Fruit fly (Drosophila melanogaster) whole organism, adult: Measurements from ENCODE around the gene SLIRP2.

Source experiments
- CG11617 ChIP-seq: fragments of 200-800 bp; sonication (Bioruptor generic); optimal IDR thresholded peaks from 2 replicates; lab custom pipeline; 2017; ENCODE audit warnings: mild to moderate bottlenecking, missing biosample characterization, missing genetic modification reagents, missing genetic modification characterization
- CG12768 ChIP-seq: fragments of 200-800 bp; sonication (Bioruptor generic); optimal IDR thresholded peaks from 2 replicates; lab custom pipeline; 2017; ENCODE audit warnings: missing biosample characterization, missing genetic modification characterization, mild to moderate bottlenecking, moderate library complexity, missing genetic modification reagents
- CG14711 ChIP-seq: fragments of 200-800 bp; sonication (Bioruptor generic); optimal IDR thresholded peaks from 2 replicates; lab custom pipeline; 2018; ENCODE audit warnings: missing biosample characterization, mild to moderate bottlenecking, missing genetic modification characterization, moderate library complexity
- CG1620 ChIP-seq: fragments of 200-800 bp; sonication (Bioruptor generic); optimal IDR thresholded peaks from 2 replicates; lab custom pipeline; 2016; ENCODE audit warnings: missing biosample characterization, missing genetic modification characterization
- CG33017 ChIP-seq: fragments of 200-800 bp; sonication (Bioruptor generic); optimal IDR thresholded peaks from 2 replicates; lab custom pipeline; 2018; ENCODE audit warnings: missing biosample characterization, mild to moderate bottlenecking, missing genetic modification characterization, moderate library complexity
- CG5204 ChIP-seq: fragments of 200-800 bp; sonication (Bioruptor generic); optimal IDR thresholded peaks from 2 replicates; lab custom pipeline; 2016; ENCODE audit warnings: missing biosample characterization, missing genetic modification characterization
- CG7045 ChIP-seq: fragments of 200-800 bp; sonication (Bioruptor generic); optimal IDR thresholded peaks from 2 replicates; lab custom pipeline; 2017; ENCODE audit warnings: missing biosample characterization, mild to moderate bottlenecking, missing genetic modification characterization
- CG7101 ChIP-seq: fragments of 200-800 bp; sonication (Bioruptor generic); optimal IDR thresholded peaks from 2 replicates; lab custom pipeline; 2018; ENCODE audit warnings: missing biosample characterization, mild to moderate bottlenecking, missing genetic modification characterization, moderate library complexity
- Clk ChIP-seq: fragments of 200-800 bp; sonication (Bioruptor generic); optimal IDR thresholded peaks from 2 replicates; lab custom pipeline; 2017; ENCODE audit warnings: missing biosample characterization, missing genetic modification characterization
- Crg-1 ChIP-seq: fragments of 200-800 bp; sonication (Bioruptor generic); optimal IDR thresholded peaks from 2 replicates; lab custom pipeline; 2016; ENCODE audit warnings: missing biosample characterization, missing genetic modification characterization
- Hr96 ChIP-seq: fragments of 200-800 bp; sonication (Bioruptor generic); optimal IDR thresholded peaks from 2 replicates; lab custom pipeline; 2016; ENCODE audit warnings: missing biosample characterization, missing genetic modification characterization
- Mnt ChIP-seq: fragments of 200-800 bp; sonication (Bioruptor generic); optimal IDR thresholded peaks from 2 replicates; lab custom pipeline; 2016; ENCODE audit warnings: missing biosample characterization, mild to moderate bottlenecking, missing genetic modification characterization
- bab1 ChIP-seq: fragments of 200-800 bp; sonication (Bioruptor generic); optimal IDR thresholded peaks from 3 replicates; lab custom pipeline; 2019; ENCODE audit warnings: missing biosample characterization, mild to moderate bottlenecking, missing genetic modification characterization, moderate library complexity
- cic ChIP-seq: fragments of 200-800 bp; sonication (Bioruptor generic); optimal IDR thresholded peaks from 2 replicates; lab custom pipeline; 2017; ENCODE audit warnings: missing biosample characterization, mild to moderate bottlenecking, missing genetic modification characterization, moderate library complexity
- cnc ChIP-seq, 2 experiments: fragments of >200 bp; optimal IDR thresholded peaks; 2 replicates each; lab custom pipeline; 2017
- kay ChIP-seq: fragments of 200-800 bp; sonication (Bioruptor generic); peaks from one replicate; lab custom pipeline; 2016; ENCODE audit warnings: missing biosample characterization, missing genetic modification characterization, borderline replicate concordance
- ovo ChIP-seq: fragments of 200-800 bp; sonication (Bioruptor generic); optimal IDR thresholded peaks from 2 replicates; lab custom pipeline; 2016; ENCODE audit warnings: missing biosample characterization, missing genetic modification characterization
- pad ChIP-seq: fragments of 200-800 bp; sonication (Bioruptor generic); optimal IDR thresholded peaks from 3 replicates; lab custom pipeline; 2017; ENCODE audit warnings: missing biosample characterization, missing genetic modification characterization, mild to moderate bottlenecking, moderate library complexity, missing genetic modification reagents
- tj ChIP-seq: fragments of 200-800 bp; sonication (Bioruptor generic); optimal IDR thresholded peaks from 3 replicates; lab custom pipeline; 2017; ENCODE audit warnings: missing biosample characterization, mild to moderate bottlenecking, missing genetic modification characterization, moderate library complexity
- toe ChIP-seq: fragments of 200-800 bp; sonication (Bioruptor generic); optimal IDR thresholded peaks from 2 replicates; lab custom pipeline; 2016; ENCODE audit warnings: missing biosample characterization, missing genetic modification characterization

Gene SLIRP2

DNA sequence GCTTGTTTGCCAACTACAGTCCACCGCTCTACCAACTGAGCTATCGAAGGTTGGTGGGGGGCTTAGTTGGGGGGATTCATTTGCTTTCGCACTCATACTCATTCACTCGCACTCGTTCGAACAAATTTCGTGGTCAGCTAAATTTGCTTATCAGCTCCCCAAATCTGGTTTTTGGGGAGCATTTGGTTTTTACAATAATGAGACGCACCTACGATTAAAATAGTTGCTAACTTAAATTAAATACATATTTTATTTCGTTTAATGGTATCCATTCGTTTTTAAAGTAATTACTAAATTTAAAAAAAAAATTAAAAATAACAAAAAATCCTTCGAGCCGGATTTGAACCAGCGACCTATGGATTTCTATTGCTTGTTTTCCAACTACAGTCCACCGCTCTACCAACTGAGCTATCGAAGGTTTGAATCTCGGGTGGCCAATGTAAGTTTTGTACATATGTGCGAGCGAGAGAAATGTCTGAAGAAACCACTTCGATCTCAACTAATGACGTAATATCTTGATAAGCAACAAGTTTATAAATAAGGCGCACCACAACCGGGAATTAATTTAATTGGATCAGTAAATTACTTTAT, 8.4 kb upstream of the SLIRP2 start:
- TF ChIP-seq CG1620 (GFP tag; lab: Kevin White, UChicago): no peak
- no peak for TF ChIP-seq pad (GFP tag; lab: Kevin White, UChicago)
- no peak for TF ChIP-seq Mnt (GFP tag; lab: Kevin White, UChicago)
- TF ChIP-seq cnc (optimal IDR thresholded peaks at IDR 0.05; lab: Kevin White, UChicago): no peak
- TF ChIP-seq kay: peak; percentile 79
- no peak for TF ChIP-seq CG11617 (GFP tag; lab: Kevin White, UChicago)
- TF ChIP-seq bab1: peak; percentile 10
- TF ChIP-seq tj (GFP tag; lab: Kevin White, UChicago): peak; percentile 90
- TF ChIP-seq cic (GFP tag; lab: Kevin White, UChicago): no peak
- no peak for TF ChIP-seq Hr96 (GFP tag; lab: Kevin White, UChicago)
- no peak for TF ChIP-seq CG7045 (GFP tag; lab: Kevin White, UChicago)
- TF ChIP-seq CG5204 (GFP tag; lab: Kevin White, UChicago): no peak
- no peak for TF ChIP-seq CG33017 (tag; lab: Kevin White, UChicago)
- no peak for TF ChIP-seq toe (GFP tag; lab: Kevin White, UChicago)
- no peak for TF ChIP-seq ovo (GFP tag; lab: Kevin White, UChicago)
- TF ChIP-seq CG12768 (GFP tag; lab: Kevin White, UChicago): no peak
- TF ChIP-seq Clk: no peak
- no peak for TF ChIP-seq CG7101 (tag; lab: Kevin White, UChicago)
- no peak for TF ChIP-seq Crg-1 (GFP tag; lab: Kevin White, UChicago)
- no peak for TF ChIP-seq CG14711 (tag; lab: Kevin White, UChicago)

- no peak for TF ChIP-seq CG1620 (GFP tag; lab: Kevin White, UChicago)
- TF ChIP-seq CG7045 (GFP tag; lab: Kevin White, UChicago): no peak
- TF ChIP-seq CG5204 (GFP tag; lab: Kevin White, UChicago): no peak
- no peak for TF ChIP-seq CG11617 (GFP tag; lab: Kevin White, UChicago)
Measured at dm6 chr3R:8645580-8646220, 5.2 kb upstream of the SLIRP2 start, which contains the start of gene Cyp313b1. Cyp313b1 (minus strand) TSS chr3R:8645650.

DNA sequence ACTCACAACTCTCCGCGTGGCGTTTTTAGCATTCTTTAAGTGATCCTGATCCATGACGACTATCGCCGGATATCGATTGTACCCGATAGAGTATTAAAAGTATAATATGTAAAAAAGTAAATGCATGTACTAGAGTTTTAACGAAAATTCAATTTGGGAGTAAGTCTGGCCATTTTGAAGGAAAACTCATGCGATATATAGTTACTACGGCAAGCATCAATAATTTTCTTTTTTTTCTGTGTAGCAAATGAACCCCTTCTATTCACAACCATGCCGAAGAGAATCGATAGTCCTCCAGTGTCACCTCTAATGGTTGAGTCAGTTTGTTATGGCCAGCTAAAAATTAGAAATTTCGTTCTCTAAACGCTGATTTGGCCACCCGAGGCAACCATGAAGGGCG, 1.8 kb downstream of the SLIRP2 start, which contains the start of the genes Sys1 and Dhod:
Sys1 (plus strand) TSS at position 91 of the 400 bp plus-strand sequence.
Dhod (minus strand) TSS at position 186 of the 400 bp plus-strand sequence.
- peak; percentile 71 for TF ChIP-seq CG12768 (GFP tag; lab: Kevin White, UChicago)
- TF ChIP-seq CG5204 (GFP tag; lab: Kevin White, UChicago): no peak
- TF ChIP-seq toe (GFP tag; lab: Kevin White, UChicago): peak; percentile 84
- TF ChIP-seq pad (GFP tag; lab: Kevin White, UChicago): peak; percentile 47
- TF ChIP-seq CG7101 (tag; lab: Kevin White, UChicago): peak; percentile 74
- TF ChIP-seq CG11617 (GFP tag; lab: Kevin White, UChicago): peak; percentile 75
- no peak for TF ChIP-seq kay
- TF ChIP-seq Crg-1 (GFP tag; lab: Kevin White, UChicago): peak; percentile 79
- TF ChIP-seq ovo (GFP tag; lab: Kevin White, UChicago): peak; percentile 19
- TF ChIP-seq Mnt (GFP tag; lab: Kevin White, UChicago): peak; percentile 87
- TF ChIP-seq cic (GFP tag; lab: Kevin White, UChicago): peak; percentile 9
- TF ChIP-seq Clk: peak; percentile 16
- TF ChIP-seq Hr96 (GFP tag; lab: Kevin White, UChicago): peak; percentile 76
- peak; percentile 81 for TF ChIP-seq CG14711 (tag; lab: Kevin White, UChicago)
- TF ChIP-seq CG7045 (GFP tag; lab: Kevin White, UChicago): peak; percentile 49
- TF ChIP-seq CG1620 (GFP tag; lab: Kevin White, UChicago): peak; percentile 74
- TF ChIP-seq CG33017 (tag; lab: Kevin White, UChicago): peak; percentile 54
- peak; percentile 89 for TF ChIP-seq bab1
- TF ChIP-seq cnc (optimal IDR thresholded peaks at IDR 0.05; lab: Kevin White, UChicago): no peak
- peak; percentile 46 for TF ChIP-seq tj (GFP tag; lab: Kevin White, UChicago)

DNA sequence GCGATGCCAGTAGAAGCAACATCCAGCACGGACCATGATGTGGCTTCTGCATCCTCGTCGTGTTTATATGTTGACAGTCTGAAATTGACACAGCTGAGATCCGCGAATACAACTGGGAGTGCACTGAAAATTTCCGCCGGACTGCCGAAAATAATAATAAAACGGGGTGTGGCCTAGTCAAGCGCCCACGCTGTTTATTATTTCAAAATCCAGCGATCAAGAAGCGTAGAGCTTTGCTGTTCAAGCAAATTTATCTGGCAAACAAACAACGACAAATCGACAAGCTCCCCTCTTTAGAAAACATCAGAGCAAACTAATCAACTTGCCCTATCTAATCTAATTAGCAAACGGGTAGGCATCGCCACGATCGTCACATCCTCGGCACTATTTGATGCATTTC, 3.2 kb downstream of the SLIRP2 start:
- TF ChIP-seq CG5204 (GFP tag; lab: Kevin White, UChicago): no peak
- TF ChIP-seq bab1: no peak
- no peak for TF ChIP-seq kay
- no peak for TF ChIP-seq ovo (GFP tag; lab: Kevin White, UChicago)
- TF ChIP-seq CG7101 (tag; lab: Kevin White, UChicago): peak; percentile 54
- TF ChIP-seq Hr96 (GFP tag; lab: Kevin White, UChicago): no peak
- peak; percentile 22 for TF ChIP-seq CG11617 (GFP tag; lab: Kevin White, UChicago)
- TF ChIP-seq Clk: no peak
- no peak for TF ChIP-seq Mnt (GFP tag; lab: Kevin White, UChicago)
- no peak for TF ChIP-seq CG1620 (GFP tag; lab: Kevin White, UChicago)
- TF ChIP-seq CG14711 (tag; lab: Kevin White, UChicago): no peak
- TF ChIP-seq toe (GFP tag; lab: Kevin White, UChicago): no peak
- peak; percentile 21 for TF ChIP-seq tj (GFP tag; lab: Kevin White, UChicago)
- TF ChIP-seq CG12768 (GFP tag; lab: Kevin White, UChicago): peak; percentile 65
- no peak for TF ChIP-seq cnc (optimal IDR thresholded peaks at IDR 0.05; lab: Kevin White, UChicago)
- peak; percentile 65 for TF ChIP-seq Crg-1 (GFP tag; lab: Kevin White, UChicago)
- TF ChIP-seq pad (GFP tag; lab: Kevin White, UChicago): peak; percentile 46
- TF ChIP-seq CG7045 (GFP tag; lab: Kevin White, UChicago): peak; percentile 37
- TF ChIP-seq cic (GFP tag; lab: Kevin White, UChicago): peak; percentile 77
- TF ChIP-seq CG33017 (tag; lab: Kevin White, UChicago): peak; percentile 34

DNA sequence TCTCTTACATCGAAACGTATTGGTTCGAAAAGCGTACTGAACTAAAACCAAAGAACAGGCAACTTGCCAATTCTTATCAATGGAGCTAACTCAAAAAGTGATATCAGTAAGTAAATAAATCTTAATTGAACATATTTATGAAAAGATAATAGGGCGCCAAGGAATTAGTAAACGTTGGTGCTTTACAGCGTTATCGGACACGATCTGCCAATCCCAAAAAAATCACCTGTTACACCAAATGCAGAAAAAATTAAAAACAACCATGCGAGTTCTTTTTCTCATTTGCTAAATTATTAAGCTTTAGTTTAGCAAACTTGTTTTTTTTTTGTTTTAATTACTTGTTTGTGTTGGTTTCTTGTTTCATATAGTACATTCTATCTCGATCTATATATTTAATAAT, 3.8 kb downstream of the SLIRP2 start, which contains the start of gene CG42489:
CG42489 (minus strand) TSS at position 101 of the 400 bp plus-strand sequence.
- TF ChIP-seq Mnt (GFP tag; lab: Kevin White, UChicago): no peak
- no peak for TF ChIP-seq pad (GFP tag; lab: Kevin White, UChicago)
- TF ChIP-seq CG1620 (GFP tag; lab: Kevin White, UChicago): no peak
- no peak for TF ChIP-seq CG7045 (GFP tag; lab: Kevin White, UChicago)
- no peak for TF ChIP-seq CG7101 (tag; lab: Kevin White, UChicago)
- TF ChIP-seq Clk: no peak
- TF ChIP-seq tj (GFP tag; lab: Kevin White, UChicago): no peak
- TF ChIP-seq toe (GFP tag; lab: Kevin White, UChicago): no peak
- TF ChIP-seq CG33017 (tag; lab: Kevin White, UChicago): no peak
- no peak for TF ChIP-seq CG11617 (GFP tag; lab: Kevin White, UChicago)
- TF ChIP-seq cnc (optimal IDR thresholded peaks at IDR 0.05; lab: Kevin White, UChicago): no peak
- no peak for TF ChIP-seq CG14711 (tag; lab: Kevin White, UChicago)
- TF ChIP-seq kay: no peak
- no peak for TF ChIP-seq CG12768 (GFP tag; lab: Kevin White, UChicago)
- no peak for TF ChIP-seq CG5204 (GFP tag; lab: Kevin White, UChicago)
- no peak for TF ChIP-seq Hr96 (GFP tag; lab: Kevin White, UChicago)
- no peak for TF ChIP-seq cic (GFP tag; lab: Kevin White, UChicago)
- TF ChIP-seq bab1: no peak
- TF ChIP-seq ovo (GFP tag; lab: Kevin White, UChicago): no peak
